Fruit fly (Drosophila melanogaster): ENCODE data around the gene kibra.

kibra gene

DNA sequence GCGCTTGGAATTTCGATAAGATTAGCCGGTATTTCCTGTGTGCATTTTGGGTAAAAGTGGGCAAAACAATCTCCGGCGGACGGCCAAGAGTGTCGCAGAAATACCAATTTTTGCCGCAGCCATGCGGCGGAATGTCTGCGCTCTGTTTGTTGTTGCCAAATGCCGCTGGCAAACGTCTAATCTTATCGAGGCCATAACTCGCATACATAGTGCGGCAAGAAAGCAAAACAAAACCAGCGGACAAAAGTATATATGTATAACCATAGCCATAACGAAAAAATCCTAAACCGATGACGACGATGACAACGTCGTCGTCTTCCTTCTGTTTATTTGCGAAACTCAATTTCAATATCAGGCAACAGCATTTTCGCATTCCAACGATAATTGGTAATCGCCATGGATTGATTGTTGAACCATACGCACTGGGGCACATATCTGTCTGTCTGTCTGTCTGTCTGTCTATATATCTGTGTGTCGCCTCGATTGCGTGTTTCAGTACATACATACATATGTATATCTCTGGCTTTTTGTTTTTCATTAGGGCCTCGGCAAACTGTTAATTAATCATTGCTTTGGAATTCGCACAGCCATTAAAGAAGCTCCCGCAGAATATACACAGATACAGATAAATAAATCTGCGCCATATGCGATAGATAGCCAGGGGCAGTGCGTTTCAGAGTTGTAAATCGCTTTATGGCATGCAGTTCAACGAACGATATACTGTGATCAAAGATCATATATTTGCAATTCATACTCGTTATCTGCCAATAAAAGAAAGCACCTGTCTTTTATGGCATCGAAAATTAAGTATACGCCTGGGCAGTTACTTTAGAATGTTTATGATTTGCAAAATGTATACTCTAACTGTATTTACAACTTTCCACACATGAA, 20.5 kb downstream of the kibra start:
- TF ChIP-seq noc (tag; optimal IDR thresholded peaks at IDR 0.05) = peak; percentile 65

- peak; percentile 90 for TF ChIP-seq noc (tag; optimal IDR thresholded peaks at IDR 0.05)
Observed at dm6 chr3R:14696949-14697513, 27.0 kb downstream of the kibra start, which contains the start of gene Meltrin. Meltrin (minus strand) TSS chr3R:14697292.

DNA sequence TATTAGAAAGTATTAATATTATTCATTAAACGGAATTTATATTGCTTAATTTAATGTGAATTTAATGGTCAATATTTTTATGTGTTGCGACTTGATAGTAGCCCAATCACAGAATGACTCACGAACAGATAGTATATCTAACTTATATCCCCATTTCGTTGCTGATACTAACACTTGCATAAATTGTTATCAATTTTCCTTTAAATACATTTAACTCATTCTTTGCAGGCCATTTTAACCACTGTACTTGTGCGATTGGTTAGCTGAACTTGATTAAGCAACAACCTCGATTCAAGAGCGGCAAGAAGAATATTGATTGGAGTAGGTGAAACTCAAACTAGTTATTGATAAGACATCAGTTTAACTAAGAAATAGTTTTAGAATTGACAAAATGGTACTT, 28.4 kb downstream of the kibra start:
- no peak for TF ChIP-seq noc (tag; optimal IDR thresholded peaks at IDR 0.05)

DNA sequence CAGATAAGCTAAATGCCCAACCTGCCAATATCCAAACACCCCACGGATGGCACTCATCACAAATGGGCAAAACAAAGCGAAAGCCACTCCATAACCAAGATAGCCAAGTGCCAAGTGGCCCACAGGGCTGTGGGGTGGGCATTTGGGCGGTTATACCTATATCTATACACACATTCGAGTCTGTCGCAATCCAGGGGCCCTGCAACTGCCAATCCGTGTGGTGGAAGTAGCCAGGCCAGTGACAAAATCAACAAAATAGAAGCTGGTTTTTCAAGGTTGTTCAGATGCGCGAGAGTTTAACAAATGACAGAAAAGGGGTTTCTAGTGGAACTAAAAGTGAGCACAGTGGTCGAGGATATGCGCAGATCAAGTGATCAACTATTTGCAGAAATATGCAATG, 29.0 kb downstream of the kibra start:
- TF ChIP-seq noc (tag; optimal IDR thresholded peaks at IDR 0.05) = no peak

- no peak for TF ChIP-seq noc (tag; optimal IDR thresholded peaks at IDR 0.05)
Observed at dm6 chr3R:14694583-14694982, 29.5 kb downstream of the kibra start.

- no peak for TF ChIP-seq noc (tag; optimal IDR thresholded peaks at IDR 0.05)
Observed at dm6 chr3R:14692971-14693253, 31.1 kb downstream of the kibra start.

DNA sequence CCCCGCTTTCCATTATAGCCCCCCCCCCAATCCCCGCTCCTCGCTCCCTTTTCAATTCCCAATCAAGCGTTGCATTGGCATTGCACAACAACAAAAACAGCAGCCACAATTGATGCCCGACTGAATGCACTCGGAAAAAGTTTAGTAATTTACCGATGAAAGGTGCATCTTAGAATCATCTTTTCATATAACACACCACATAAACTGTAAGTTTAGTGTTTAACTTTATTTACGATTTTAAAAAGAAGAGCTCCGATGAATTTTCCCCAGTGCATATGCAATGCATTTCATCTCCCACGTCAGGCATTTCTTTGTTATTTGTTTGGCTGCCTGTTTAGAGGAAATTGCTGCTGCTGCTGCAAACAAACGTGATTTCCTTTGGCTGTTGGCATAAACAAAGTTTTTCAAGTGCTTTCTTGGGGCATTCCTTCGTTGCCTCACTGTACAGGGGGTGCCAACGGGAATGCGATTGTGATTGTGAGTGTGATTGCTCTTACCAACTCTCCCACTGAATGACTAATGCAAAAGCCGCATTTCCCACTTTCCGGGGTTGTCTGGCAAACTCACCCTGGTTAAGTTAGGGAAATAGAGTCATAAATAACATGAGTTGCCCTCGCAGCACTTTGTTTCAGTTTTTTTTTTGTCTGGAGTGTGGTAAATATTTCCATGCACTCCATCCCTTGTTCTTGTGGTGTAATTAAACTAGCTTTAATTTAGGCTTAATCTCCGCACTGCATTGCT, 31.7 kb downstream of the kibra start:
- no peak for TF ChIP-seq noc (tag; optimal IDR thresholded peaks at IDR 0.05)

DNA sequence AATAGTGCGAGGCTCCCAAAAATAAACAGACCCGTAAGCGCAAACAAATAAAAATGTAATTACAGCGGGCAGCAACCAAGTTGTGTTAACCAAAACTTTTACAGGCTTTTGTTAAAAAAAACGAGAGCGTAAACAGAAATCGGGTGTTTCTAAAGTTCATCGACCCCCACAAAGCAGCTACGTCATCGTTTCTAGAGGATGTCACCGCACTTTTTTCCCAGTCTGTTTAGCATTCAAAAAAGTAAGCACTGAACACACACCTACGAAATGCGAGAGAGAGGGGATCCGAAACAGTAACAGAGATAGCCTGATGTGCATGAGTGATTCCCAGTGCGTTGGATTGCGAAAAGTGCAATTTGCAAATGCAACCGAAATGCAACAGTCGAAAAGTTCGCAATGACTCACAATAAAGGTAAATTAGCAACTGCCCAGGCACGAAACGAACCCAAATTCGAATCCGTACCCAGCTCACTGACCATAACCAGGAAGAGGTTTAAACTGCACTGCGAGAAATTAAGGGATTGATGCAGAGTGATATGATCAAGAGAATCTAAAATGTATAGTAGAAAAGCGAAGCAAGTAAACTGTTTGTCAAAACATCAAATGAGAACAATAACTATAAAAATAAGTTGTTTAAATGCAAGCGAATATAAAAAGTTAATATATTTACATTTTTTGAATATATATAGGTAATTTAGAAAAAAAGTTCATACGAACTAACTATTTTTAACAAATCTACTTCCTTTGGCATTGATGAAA, 32.9 kb downstream of the kibra start:
- TF ChIP-seq noc (tag; optimal IDR thresholded peaks at IDR 0.05) = no peak

DNA sequence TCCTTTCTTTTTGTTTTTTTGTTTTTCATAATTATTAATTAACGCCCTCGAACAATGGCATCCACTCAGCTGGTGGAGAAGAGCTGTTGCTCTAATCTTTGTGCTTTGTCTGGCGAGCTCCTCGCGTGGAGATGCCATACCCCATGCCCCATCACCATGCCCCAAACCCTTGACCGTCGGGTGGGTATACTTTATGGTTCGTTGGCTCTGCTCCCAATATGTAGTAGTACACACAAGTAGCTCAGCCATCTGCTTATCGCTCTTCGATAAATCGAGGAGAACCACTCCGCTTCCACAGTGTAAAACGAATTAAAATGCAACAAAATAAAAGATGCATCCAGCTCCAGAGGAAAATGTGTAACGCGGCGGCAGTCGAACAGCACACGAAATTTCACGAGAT, 34.0 kb downstream of the kibra start:
- no peak for TF ChIP-seq noc (tag; optimal IDR thresholded peaks at IDR 0.05)

dm6 chr3R:14687296-14687695, 36.8 kb downstream of the kibra start:
- no peak for TF ChIP-seq noc (tag; optimal IDR thresholded peaks at IDR 0.05)

- TF ChIP-seq noc (tag; optimal IDR thresholded peaks at IDR 0.05) = no peak
Observed at dm6 chr3R:14683928-14684327, 40.1 kb downstream of the kibra start.

- TF ChIP-seq noc (tag; optimal IDR thresholded peaks at IDR 0.05) = no peak
Observed at dm6 chr3R:14680112-14680665, 43.9 kb downstream of the kibra start.

- TF ChIP-seq noc (tag; optimal IDR thresholded peaks at IDR 0.05) = no peak
Observed at dm6 chr3R:14679381-14680111, 44.5 kb downstream of the kibra start.

DNA sequence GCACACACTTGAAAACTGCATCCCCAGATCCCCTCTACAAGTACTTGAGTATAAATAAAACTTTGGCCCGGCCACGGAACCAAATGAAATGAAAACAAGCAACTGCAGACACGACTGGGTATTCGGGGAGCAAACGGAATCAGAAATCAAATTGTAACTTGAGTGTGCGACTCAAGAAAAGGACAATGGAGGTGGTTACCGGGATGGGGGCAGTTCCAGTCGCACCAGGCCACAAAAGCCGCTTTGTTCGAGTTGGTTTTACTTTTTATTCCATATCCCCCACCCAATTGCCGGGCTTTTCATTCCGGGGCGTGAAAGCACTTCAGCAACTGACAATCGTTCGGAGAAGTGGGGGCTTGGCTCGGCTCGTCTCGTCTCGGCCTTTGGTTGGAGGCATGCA, 46.2 kb downstream of the kibra start:
- TF ChIP-seq noc (tag; optimal IDR thresholded peaks at IDR 0.05) = no peak

- TF ChIP-seq noc (tag; optimal IDR thresholded peaks at IDR 0.05) = no peak
Observed at dm6 chr3R:14677065-14677464, 47.0 kb downstream of the kibra start.

Measured in whole organism, larva.